Worm (Caenorhabditis elegans): ENCODE measurements around the gene ZK1307.8.

The ZK1307.8 gene

ce11 chrII:9624110-9624695 is at the start of gene ZK1307.8, which contains the start of gene dnj-20:
Gene ZK1307.8, plus strand, starts transcription at chrII:9624613.
Gene dnj-20, minus strand, starts transcription at chrII:9624176.
- TF ChIP-seq F49E8.2 (tag; optimal IDR thresholded peaks at IDR 0.05; ENCODE audit: borderline replicate concordance) (no peak), aha-1 (tag) (no peak), cey-2 (tag; optimal IDR thresholded peaks at IDR 0.05; ENCODE audit: borderline replicate concordance, insufficient read depth) (no peak), lin-29 (GFP tag; IDR thresholded peaks at IDR 0.05) (no peak), hmg-1.1 (GFP tag; IDR thresholded peaks at IDR 0.05) (no peak), unc-130 (GFP tag; optimal IDR thresholded peaks at IDR 0.05) (no peak), snpc-1.2 (GFP tag; IDR thresholded peaks at IDR 0.05) (no peak), ctbp-1 (GFP tag; IDR thresholded peaks at IDR 0.05) (no peak), nhr-28 (tag; optimal IDR thresholded peaks at IDR 0.05) (no peak), egl-43 (GFP tag; IDR thresholded peaks at IDR 0.05) (no peak), Y48G9A.11 (GFP tag; IDR thresholded peaks at IDR 0.05) (no peak), zfp-2 (tag; optimal IDR thresholded peaks at IDR 0.05) (no peak), daf-8 (GFP tag; IDR thresholded peaks at IDR 0.05) (no peak), T26A8.4 (GFP tag; IDR thresholded peaks at IDR 0.05) (no peak), nhr-102 (tag; optimal IDR thresholded peaks at IDR 0.05) (no peak), lin-1 (GFP tag; IDR thresholded peaks at IDR 0.05) (no peak), lsy-2 (tag; optimal IDR thresholded peaks at IDR 0.05) (peak in 1 of 2 experiments; percentile 56), dpl-1 (GFP tag; optimal IDR thresholded peaks at IDR 0.05) (peak; percentile 22), lin-38 (GFP tag; IDR thresholded peaks at IDR 0.05) (peak; percentile 73), nhr-76 (tag; optimal IDR thresholded peaks at IDR 0.05) (no peak), nhr-41 (GFP tag; IDR thresholded peaks at IDR 0.05) (no peak), ceh-20 (GFP tag; IDR thresholded peaks at IDR 0.05) (no peak), ceh-32 (tag; optimal IDR thresholded peaks at IDR 0.05; ENCODE audit: poor library complexity) (no peak), D1046.2 (GFP tag; IDR thresholded peaks at IDR 0.05) (no peak), lin-13 (GFP tag; optimal IDR thresholded peaks at IDR 0.05) (no peak), ztf-11 (tag; optimal IDR thresholded peaks at IDR 0.05) (no peak), spr-1 (tag; optimal IDR thresholded peaks at IDR 0.05) (no peak), pqm-1 (tag; optimal IDR thresholded peaks at IDR 0.05) (peak; percentile 25), duxl-1 (tag; optimal IDR thresholded peaks at IDR 0.05; ENCODE audit: poor library complexity) (no peak), hlh-30 (tag; optimal IDR thresholded peaks at IDR 0.05; ENCODE audit: insufficient read depth) (peak; percentile 1), php-3 (GFP tag; IDR thresholded peaks at IDR 0.05) (no peak), daf-16 (GFP tag; optimal IDR thresholded peaks at IDR 0.05) (no peak), daf-16 (tag; optimal IDR thresholded peaks at IDR 0.05) (peak; percentile 63), mdt-29 (GFP tag; IDR thresholded peaks at IDR 0.05) (no peak), ztf-7 (tag; optimal IDR thresholded peaks at IDR 0.05) (no peak), nhr-111 (GFP tag; optimal IDR thresholded peaks at IDR 0.05) (no peak), ZK546.5 (tag; optimal IDR thresholded peaks at IDR 0.05) (no peak), mep-1 (tag; optimal IDR thresholded peaks at IDR 0.05) (peak; percentile 24), zip-2 (tag; optimal IDR thresholded peaks at IDR 0.05) (no peak), aly-2 (tag; optimal IDR thresholded peaks at IDR 0.05) (no peak), mxl-3 (GFP tag; optimal IDR thresholded peaks at IDR 0.05) (peak; percentile 5), rbr-2 (tag; optimal IDR thresholded peaks at IDR 0.05) (no peak), dmd-9 (GFP tag; IDR thresholded peaks at IDR 0.05) (no peak), ceh-82 (tag; optimal IDR thresholded peaks at IDR 0.05) (no peak), hlh-11 (tag; optimal IDR thresholded peaks at IDR 0.05) (no peak), nhr-237 (tag; optimal IDR thresholded peaks at IDR 0.05) (no peak), mdl-1 (tag; optimal IDR thresholded peaks at IDR 0.05) (no peak), zag-1 (tag; optimal IDR thresholded peaks at IDR 0.05) (no peak), ZK337.2 (GFP tag; IDR thresholded peaks at IDR 0.05) (no peak), ceh-44 (GFP tag; IDR thresholded peaks at IDR 0.05) (no peak), dmd-8 (GFP tag; IDR thresholded peaks at IDR 0.05) (no peak), lim-7 (GFP tag; IDR thresholded peaks at IDR 0.05) (no peak)

All from whole organism, L4 larva.